Worm (Caenorhabditis elegans) whole organism, L2 larva: ENCODE data around the gene crn-5.
A peak's percentile ranks its signal among the peaks of the same experiment; 100 is the strongest.

Source experiments
- R02D3.7 ChIP-seq: fragments of 150-350 bp; optimal IDR thresholded peaks from 2 replicates; lab custom pipeline; 2014; ENCODE audit warnings: missing biosample characterization, missing genetic modification characterization
- alr-1 ChIP-seq: fragments of 150-350 bp; optimal IDR thresholded peaks from 2 replicates; lab custom pipeline; 2014; ENCODE audit warnings: missing biosample characterization, missing genetic modification characterization
- fos-1 ChIP-seq: fragments of 150-350 bp; optimal IDR thresholded peaks from 2 replicates; lab custom pipeline; 2014; ENCODE audit warnings: missing biosample characterization, missing genetic modification characterization
- lin-11 ChIP-seq: fragments of 150-350 bp; sonication (generic microtip); optimal IDR thresholded peaks from 2 replicates; lab custom pipeline; 2014; ENCODE audit warnings: missing biosample characterization, missing genetic modification characterization, inconsistent platforms, mixed read lengths
- lin-39 ChIP-seq: fragments of 150-350 bp; optimal IDR thresholded peaks from 2 replicates; lab custom pipeline; 2014; ENCODE audit warnings: missing biosample characterization, missing genetic modification reagents, missing genetic modification characterization
- lsy-2 ChIP-seq, 2 experiments: fragments of 150-350 bp in 1 of 2; sonication (generic microtip) in 1 of 2; optimal IDR thresholded peaks; 2 replicates each; lab custom pipeline; 2014 to 2017; ENCODE audit warnings: missing biosample characterization in 2 of 2, missing genetic modification characterization in 2 of 2
- mbf-1 ChIP-seq: sonication (generic microtip); optimal IDR thresholded peaks from 2 replicates; lab custom pipeline; 2017; ENCODE audit warnings: missing biosample characterization, missing genetic modification characterization
- mdl-1 ChIP-seq, 2 experiments: fragments of 150-350 bp in 1 of 2; sonication (generic microtip) in 1 of 2; optimal IDR thresholded peaks; 2 replicates each; lab custom pipeline; 2017; ENCODE audit warnings: missing biosample characterization in 2 of 2, missing genetic modification characterization in 2 of 2
- nhr-23 ChIP-seq: fragments of 150-350 bp; optimal IDR thresholded peaks from 2 replicates; lab custom pipeline; 2014; ENCODE audit warnings: missing biosample characterization, missing genetic modification reagents, missing genetic modification characterization
- nhr-25 ChIP-seq: fragments of 150-350 bp; sonication (generic microtip); optimal IDR thresholded peaks from 3 replicates; lab custom pipeline; 2014; ENCODE audit warnings: missing biosample characterization, missing genetic modification characterization
- nhr-6 ChIP-seq: fragments of 150-350 bp; optimal IDR thresholded peaks from 2 replicates; lab custom pipeline; 2014; ENCODE audit warnings: missing biosample characterization, missing genetic modification characterization
- sma-9 ChIP-seq, 2 experiments: fragments of 150-350 bp in 1 of 2; sonication (generic microtip) in 1 of 2; optimal IDR thresholded peaks; 2 replicates each; lab custom pipeline; 2014 to 2016; ENCODE audit warnings: missing genetic modification characterization in 2 of 2, mild to moderate bottlenecking in 1 of 2, missing biosample characterization in 1 of 2, missing compliant biosample characterization in 1 of 2, missing genetic modification reagents in 1 of 2, moderate library complexity in 1 of 2
- unc-39 ChIP-seq: fragments of 150-350 bp; optimal IDR thresholded peaks from 2 replicates; lab custom pipeline; 2014; ENCODE audit warnings: missing biosample characterization, missing genetic modification characterization

Gene crn-5

DNA sequence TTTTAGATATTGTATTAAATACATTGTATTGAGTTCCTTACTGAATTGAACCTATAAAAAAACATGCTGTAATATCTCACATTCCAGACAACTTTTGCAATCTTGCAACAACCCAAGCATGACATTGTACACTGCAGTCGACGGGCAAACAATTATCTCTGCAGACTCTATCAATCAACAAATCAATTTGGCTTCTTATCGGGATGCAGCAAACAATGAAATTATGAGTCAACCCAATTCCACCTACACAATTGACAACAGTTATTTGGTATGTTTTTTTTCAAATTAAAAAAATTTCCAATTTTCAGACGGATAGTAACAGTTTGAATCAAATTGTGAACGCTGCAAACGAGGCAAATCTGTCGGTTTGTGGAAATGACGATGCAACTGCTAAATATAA lies 38.4 kb downstream of the crn-5 start:
- TF ChIP-seq nhr-25 (tag; lab: Kevin White, UChicago): no peak
- no peak for TF ChIP-seq mbf-1 (tag; lab: Kevin White, UChicago)
- no peak for TF ChIP-seq sma-9 (GFP tag; optimal IDR thresholded peaks at IDR 0.05; lab: Kevin White, UChicago)
- no peak for TF ChIP-seq sma-9 (tag; optimal IDR thresholded peaks at IDR 0.05; lab: Kevin White, UChicago)
- no peak for TF ChIP-seq unc-39 (tag; lab: Kevin White, UChicago)
- peak; percentile 55 for TF ChIP-seq fos-1 (tag; lab: Kevin White, UChicago)

DNA sequence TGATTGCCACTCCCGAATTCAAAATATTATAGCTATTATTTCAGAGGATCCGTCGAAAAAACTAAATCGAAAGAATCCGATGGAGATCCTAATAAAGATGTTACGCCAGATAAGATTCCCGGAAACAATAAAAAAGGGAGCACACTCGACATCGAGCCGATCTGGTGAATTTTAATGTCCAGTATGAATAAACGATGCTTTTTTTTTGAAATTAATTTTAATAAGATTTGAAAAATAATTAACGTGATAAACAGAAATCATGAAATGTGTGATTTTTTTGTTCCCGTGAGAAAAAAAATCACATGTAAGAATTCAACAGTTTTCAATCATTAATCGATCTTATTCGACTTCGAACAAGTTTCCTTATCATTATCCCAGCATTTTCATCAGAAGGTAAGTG lies 46.6 kb downstream of the crn-5 start, which contains the start of gene M28.9:
M28.9 (plus strand) TSS at position 301 of the 400 bp plus-strand sequence.
- TF ChIP-seq alr-1 (no peak), mdl-1 (tag; optimal IDR thresholded peaks at IDR 0.05; lab: Kevin White, UChicago) (no peak), R02D3.7 (tag; lab: Kevin White, UChicago) (no peak), nhr-6 (no peak), lsy-2 (tag; optimal IDR thresholded peaks at IDR 0.05; lab: Kevin White, UChicago) (no peak), lin-39 (tag; lab: Kevin White, UChicago) (no peak), lin-11 (no peak), nhr-23 (tag; lab: Kevin White, UChicago) (no peak)
